Worm (Caenorhabditis elegans) whole organism, L4 larva: ENCODE results near the gene mls-1.
A peak's percentile ranks its signal among the peaks of the same experiment; 100 is the strongest.

Experiments
- F10B5.3 ChIP-seq: sonication (generic microtip); optimal IDR thresholded peaks from 2 replicates; lab custom pipeline; 2016; ENCODE audit warnings: mild to moderate bottlenecking, missing genetic modification characterization, missing compliant biosample characterization
- R02D3.7 ChIP-seq: fragments of 150-350 bp; sonication (generic microtip); optimal IDR thresholded peaks from 3 replicates; lab custom pipeline; 2014; ENCODE audit warnings: missing biosample characterization, missing genetic modification characterization
- T20F7.1 ChIP-seq: fragments of 200-800 bp; sonication (Bioruptor generic); optimal IDR thresholded peaks from 2 replicates; lab custom pipeline; 2018; ENCODE audit warnings: mild to moderate bottlenecking, missing genetic modification characterization, missing compliant biosample characterization
- T26A8.4 ChIP-seq: fragments of 200-800 bp; sonication (Bioruptor generic); IDR thresholded peaks from 2 replicates; pipeline ENCODE4 v1.3.6; 2022; ENCODE audit warnings: missing genetic modification characterization, missing compliant biosample characterization
- Y105C5A.15 ChIP-seq: fragments of 200-800 bp; sonication (Bioruptor generic); IDR thresholded peaks from 2 replicates; pipeline ENCODE4 v1.3.6; 2022; ENCODE audit warnings: missing genetic modification characterization, missing compliant biosample characterization
- Y48G9A.11 ChIP-seq: fragments of 200-800 bp; sonication (Bioruptor generic); IDR thresholded peaks from 2 replicates; pipeline ENCODE4 v1.3.6; 2022; ENCODE audit warnings: missing genetic modification reagents, missing genetic modification characterization, missing compliant biosample characterization
- aha-1 ChIP-seq: fragments of 150-350 bp; peaks from one replicate; lab custom pipeline; 2014; ENCODE audit warnings: missing biosample characterization, missing genetic modification characterization
- ama-1 ChIP-seq: fragments of 150-350 bp; optimal IDR thresholded peaks from 2 replicates; lab custom pipeline; 2014; ENCODE audit warnings: inconsistent platforms, mixed read lengths
- arid-1 ChIP-seq: fragments of 200-800 bp; sonication (Bioruptor generic); conservative IDR thresholded peaks from 2 replicates; pipeline ENCODE4 v1.3.6; 2022; ENCODE audit warnings: missing genetic modification reagents, missing genetic modification characterization, missing compliant biosample characterization
- ceh-20 ChIP-seq: fragments of 200-800 bp; sonication (Bioruptor generic); IDR thresholded peaks from 2 replicates; pipeline ENCODE4 v1.3.6; 2022; ENCODE audit warnings: missing genetic modification reagents, missing genetic modification characterization, missing compliant biosample characterization
- ceh-32 ChIP-seq: sonication (generic microtip); optimal IDR thresholded peaks from 2 replicates; lab custom pipeline; 2016; ENCODE audit warnings: mild to moderate bottlenecking, missing genetic modification characterization, missing compliant biosample characterization; ENCODE audit not compliant: poor library complexity
- ceh-44 ChIP-seq: fragments of 200-800 bp; sonication (Bioruptor generic); IDR thresholded peaks from 2 replicates; pipeline ENCODE4 v1.3.6; 2022; ENCODE audit warnings: missing genetic modification reagents, missing genetic modification characterization, missing compliant biosample characterization
- daf-16 ChIP-seq, 3 experiments: sonication (generic microtip); optimal IDR thresholded peaks; 2 replicates each; lab custom pipeline; 2016 to 2017; ENCODE audit warnings: missing genetic modification characterization in 3 of 3, missing genetic modification reagents in 3 of 3, mild to moderate bottlenecking in 2 of 3, missing compliant biosample characterization in 2 of 3, missing biosample characterization in 1 of 3, moderate library complexity in 1 of 3
- dmd-6 ChIP-seq: fragments of 200-800 bp; sonication (Bioruptor generic); IDR thresholded peaks from 2 replicates; pipeline ENCODE4 v1.3.6; 2022; ENCODE audit warnings: missing genetic modification reagents, missing genetic modification characterization, missing compliant biosample characterization
- dpl-1 ChIP-seq: fragments of 150-350 bp; optimal IDR thresholded peaks from 2 replicates; lab custom pipeline; 2014; ENCODE audit warnings: missing biosample characterization, missing genetic modification reagents, missing genetic modification characterization
- dve-1 ChIP-seq: sonication (generic microtip); optimal IDR thresholded peaks from 2 replicates; lab custom pipeline; 2017; ENCODE audit warnings: antibody characterized with exemption, mild to moderate bottlenecking, missing genetic modification characterization, missing compliant biosample characterization; ENCODE audit not compliant: insufficient read depth
- egl-27 ChIP-seq: sonication (generic microtip); optimal IDR thresholded peaks from 3 replicates; lab custom pipeline; 2017; ENCODE audit warnings: missing biosample characterization, missing genetic modification reagents, missing genetic modification characterization
- fkh-10 ChIP-seq: fragments of 150-350 bp; optimal IDR thresholded peaks from 2 replicates; lab custom pipeline; 2014; ENCODE audit warnings: missing biosample characterization, missing genetic modification reagents, missing genetic modification characterization
- hif-1 ChIP-seq, 2 experiments: sonication (generic microtip); optimal IDR thresholded peaks; 2 replicates each; lab custom pipeline; 2016 to 2017; ENCODE audit warnings: missing compliant biosample characterization in 2 of 2, missing genetic modification characterization in 2 of 2, missing genetic modification reagents in 2 of 2, missing genotype in 2 of 2, mild to moderate bottlenecking in 1 of 2
- hlh-11 ChIP-seq: fragments of 200-800 bp; sonication (Bioruptor generic); optimal IDR thresholded peaks from 2 replicates; lab custom pipeline; 2018; ENCODE audit warnings: mild to moderate bottlenecking, missing genetic modification characterization, missing compliant biosample characterization
- hlh-30 ChIP-seq: sonication (generic microtip); optimal IDR thresholded peaks from 2 replicates; lab custom pipeline; 2017; ENCODE audit warnings: antibody characterized with exemption, mild to moderate bottlenecking, missing genetic modification characterization, missing compliant biosample characterization; ENCODE audit not compliant: insufficient read depth
- hmg-1.1 ChIP-seq: fragments of 200-800 bp; sonication (Bioruptor generic); IDR thresholded peaks from 2 replicates; pipeline ENCODE4 v1.3.6; 2022; ENCODE audit warnings: missing genetic modification reagents, missing genetic modification characterization, missing compliant biosample characterization
- lin-1 ChIP-seq: fragments of 200-800 bp; sonication (Bioruptor generic); IDR thresholded peaks from 2 replicates; pipeline ENCODE4 v1.3.6; 2022; ENCODE audit warnings: missing genetic modification reagents, missing genetic modification characterization, missing compliant biosample characterization
- lin-13 ChIP-seq: fragments of 150-350 bp; optimal IDR thresholded peaks from 2 replicates; lab custom pipeline; 2014; ENCODE audit warnings: missing biosample characterization, missing genetic modification reagents, missing genetic modification characterization
- lin-15B ChIP-seq: fragments of 150-350 bp; sonication (generic microtip); optimal IDR thresholded peaks from 3 replicates; lab custom pipeline; 2014; ENCODE audit warnings: missing biosample characterization, missing genetic modification characterization
- lin-38 ChIP-seq: fragments of 200-800 bp; sonication (Bioruptor generic); IDR thresholded peaks from 2 replicates; pipeline ENCODE4 v1.3.6; 2022; ENCODE audit warnings: missing genetic modification reagents, missing genetic modification characterization, missing compliant biosample characterization
- lsy-2 ChIP-seq, 2 experiments: fragments of 150-350 bp in 1 of 2; sonication (generic microtip) in 1 of 2; optimal IDR thresholded peaks; 2 replicates each; lab custom pipeline; 2014 to 2017; ENCODE audit warnings: missing biosample characterization in 2 of 2, missing genetic modification characterization in 2 of 2
- madf-5 ChIP-seq, 2 experiments: fragments of 200-800 bp; sonication (Bioruptor generic); IDR thresholded peaks; 2 replicates each; pipeline ENCODE4 v1.3.6; 2022; ENCODE audit warnings: missing compliant biosample characterization in 2 of 2, missing genetic modification characterization in 2 of 2
- mep-1 ChIP-seq: fragments of 150-350 bp; sonication (generic microtip); optimal IDR thresholded peaks from 3 replicates; lab custom pipeline; 2014; ENCODE audit warnings: missing biosample characterization, missing genetic modification characterization
- mes-2 ChIP-seq: sonication (generic microtip); optimal IDR thresholded peaks from 2 replicates; lab custom pipeline; 2016; ENCODE audit warnings: missing genotype, mild to moderate bottlenecking, missing genetic modification characterization, missing compliant biosample characterization; ENCODE audit not compliant: poor library complexity, severe bottlenecking
- mxl-2 ChIP-seq: fragments of 200-800 bp; sonication (Bioruptor generic); conservative IDR thresholded peaks from 2 replicates; pipeline ENCODE4 v1.3.6; 2022; ENCODE audit warnings: missing genetic modification reagents, missing genetic modification characterization, missing compliant biosample characterization
- mxl-3 ChIP-seq: fragments of 200-800 bp; sonication (Bioruptor generic); optimal IDR thresholded peaks from 2 replicates; lab custom pipeline; 2018; ENCODE audit warnings: mild to moderate bottlenecking, missing genetic modification characterization, missing compliant biosample characterization
- nhr-10 ChIP-seq: fragments of 150-350 bp; optimal IDR thresholded peaks from 2 replicates; lab custom pipeline; 2014; ENCODE audit warnings: missing biosample characterization, missing genetic modification characterization
- nhr-102 ChIP-seq: sonication (generic microtip); optimal IDR thresholded peaks from 2 replicates; lab custom pipeline; 2016; ENCODE audit warnings: mild to moderate bottlenecking, missing genetic modification characterization, moderate library complexity, missing compliant biosample characterization
- nhr-11 ChIP-seq: fragments of 150-350 bp; optimal IDR thresholded peaks from 2 replicates; lab custom pipeline; 2014; ENCODE audit warnings: missing biosample characterization, missing genetic modification characterization
- nhr-25 ChIP-seq: sonication (generic microtip); optimal IDR thresholded peaks from 2 replicates; lab custom pipeline; 2017; ENCODE audit warnings: missing genetic modification characterization, mild to moderate bottlenecking, missing compliant biosample characterization, antibody characterized with exemption, moderate library complexity, borderline replicate concordance; ENCODE audit not compliant: insufficient read depth
- nhr-42 ChIP-seq: fragments of 200-800 bp; sonication (Bioruptor generic); IDR thresholded peaks from 2 replicates; pipeline ENCODE4 v1.3.6; 2022; ENCODE audit warnings: missing genetic modification characterization, missing compliant biosample characterization
- nhr-6 ChIP-seq: fragments of 150-350 bp; optimal IDR thresholded peaks from 2 replicates; lab custom pipeline; 2014; ENCODE audit warnings: missing biosample characterization, missing genetic modification characterization
- nhr-76 ChIP-seq: fragments of 150-350 bp; optimal IDR thresholded peaks from 2 replicates; lab custom pipeline; 2014; ENCODE audit warnings: missing biosample characterization, missing genetic modification characterization
- pha-4 ChIP-seq, 2 experiments: fragments of 150-350 bp in 1 of 2; fragments of 200-800 bp in 1 of 2; sonication (Bioruptor generic) in 1 of 2; IDR thresholded peaks in 1 of 2; optimal IDR thresholded peaks in 1 of 2; 2 replicates each; pipeline versions ENCODE4 v1.3.6 to Lab custom; 2014 to 2022; ENCODE audit warnings: missing genetic modification characterization in 2 of 2, missing genetic modification reagents in 2 of 2, missing biosample characterization in 1 of 2, missing compliant biosample characterization in 1 of 2
- php-3 ChIP-seq: fragments of 200-800 bp; sonication (Bioruptor generic); IDR thresholded peaks from 2 replicates; pipeline ENCODE4 v1.3.6; 2022; ENCODE audit warnings: missing genetic modification reagents, missing genetic modification characterization, missing compliant biosample characterization
- pqm-1 ChIP-seq: sonication (generic microtip); optimal IDR thresholded peaks from 2 replicates; lab custom pipeline; 2017; ENCODE audit warnings: missing biosample characterization, missing genetic modification characterization
- set-16 ChIP-seq: fragments of 200-800 bp; sonication (Bioruptor generic); IDR thresholded peaks from 2 replicates; pipeline ENCODE4 v1.3.6; 2022; ENCODE audit warnings: missing genetic modification reagents, missing genetic modification characterization, missing compliant biosample characterization
- skn-1 ChIP-seq: fragments of 150-350 bp; optimal IDR thresholded peaks from 2 replicates; lab custom pipeline; 2014; ENCODE audit warnings: missing biosample characterization, missing genetic modification characterization
- spr-1 ChIP-seq: sonication (generic microtip); optimal IDR thresholded peaks from 2 replicates; lab custom pipeline; 2016; ENCODE audit warnings: mild to moderate bottlenecking, missing genetic modification characterization, missing compliant biosample characterization
- tag-97 ChIP-seq: fragments of 200-800 bp; sonication (Bioruptor generic); IDR thresholded peaks from 2 replicates; pipeline ENCODE4 v1.3.6; 2022; ENCODE audit warnings: missing genetic modification characterization, missing compliant biosample characterization
- unc-130 ChIP-seq: sonication (generic microtip); optimal IDR thresholded peaks from 2 replicates; lab custom pipeline; 2016; ENCODE audit warnings: missing genetic modification reagents, missing genetic modification characterization, missing compliant biosample characterization
- zag-1 ChIP-seq: fragments of 150-350 bp; optimal IDR thresholded peaks from 2 replicates; lab custom pipeline; 2014; ENCODE audit warnings: missing biosample characterization, missing genetic modification characterization

Gene mls-1

ce11 chrIII:7498346-7498745, 38.2 kb downstream of the mls-1 start (continued):
- TF ChIP-seq nhr-25 (tag; lab: Kevin White, UChicago) (peak; percentile 29), lin-13 (GFP tag; lab: Kevin White, UChicago) (peak; percentile 98), ceh-20 (GFP tag; lab: Robert Waterston, UW) (peak; percentile 79; the same call in 1 of the 2 replicates), mep-1 (tag; lab: Kevin White, UChicago) (peak; percentile 96), T26A8.4 (peak; percentile 70), skn-1 (no peak), ceh-44 (GFP tag; lab: Robert Waterston, UW) (0 out of 2 replicates have a peak, but pooled peaks have one; percentile 17), hmg-1.1 (peak; percentile 86), spr-1 (tag; lab: Kevin White, UChicago) (peak; percentile 66), nhr-6 (tag; lab: Kevin White, UChicago) (peak; percentile 45), Y48G9A.11 (GFP tag; lab: Robert Waterston, UW) (no peak), mxl-2 (0 out of 2 replicates have a peak, but pooled peaks have one; percentile 25), mxl-3 (peak; percentile 99), lsy-2 (tag; optimal IDR thresholded peaks at IDR 0.05; lab: Kevin White, UChicago) (peak; percentile 63 to 91), tag-97 (GFP tag; lab: Robert Waterston, UW) (no peak), unc-130 (peak; percentile 48), nhr-11 (peak; percentile 86), madf-5 (GFP tag; IDR thresholded peaks at IDR 0.05; lab: Robert Waterston, UW) (no peak), arid-1 (GFP tag; lab: Robert Waterston, UW) (0 out of 2 replicates have a peak, but pooled peaks have one; percentile 55), zag-1 (peak; percentile 12), F10B5.3 (no peak), fkh-10 (GFP tag; lab: Kevin White, UChicago) (peak; percentile 91), dmd-6 (GFP tag; lab: Robert Waterston, UW) (peak; percentile 91), nhr-76 (tag; lab: Kevin White, UChicago) (no peak), mes-2 (peak; percentile 82), Y105C5A.15 (GFP tag; lab: Robert Waterston, UW) (0 out of 2 replicates have a peak, but pooled peaks have one; percentile 20), lin-38 (GFP tag; lab: Robert Waterston, UW) (peak; percentile 80), aha-1 (peak; percentile 67), T20F7.1 (peak; percentile 87), dpl-1 (peak; percentile 96), dve-1 (tag; lab: Kevin White, UChicago) (peak; percentile 89), R02D3.7 (tag; lab: Kevin White, UChicago) (no peak), hif-1 (tag; optimal IDR thresholded peaks at IDR 0.05; lab: Kevin White, UChicago) (peak in 1 of 2 experiments; percentile 66), pqm-1 (peak; percentile 94), nhr-10 (peak; percentile 0), ceh-32 (tag; lab: Kevin White, UChicago) (no peak), ama-1 (lab: Kevin White, UChicago) (peak; percentile 49), nhr-42 (GFP tag; lab: Robert Waterston, UW) (0 out of 2 replicates have a peak, but pooled peaks have one; percentile 23), lin-1 (GFP tag; lab: Robert Waterston, UW) (peak; percentile 70), pha-4 (GFP tag; IDR thresholded peaks at IDR 0.05; lab: Robert Waterston, UW) (peak; percentile 59), pha-4 (tag; optimal IDR thresholded peaks at IDR 0.05; lab: Kevin White, UChicago) (no peak), lin-15B (tag; lab: Kevin White, UChicago) (peak; percentile 78), hlh-30 (tag; lab: Kevin White, UChicago) (peak; percentile 83), egl-27 (tag; lab: Kevin White, UChicago) (no peak), nhr-102 (tag; lab: Kevin White, UChicago) (peak; percentile 64), daf-16 (GFP tag; optimal IDR thresholded peaks at IDR 0.05; lab: Kevin White, UChicago) (peak; percentile 40 to 61), daf-16 (tag; optimal IDR thresholded peaks at IDR 0.05; lab: Kevin White, UChicago) (peak; percentile 63), php-3 (GFP tag; lab: Robert Waterston, UW) (peak; percentile 64; the same call in 1 of the 2 replicates), hlh-11 (tag; lab: Kevin White, UChicago) (peak; percentile 96), set-16 (peak; percentile 50; the same call in 1 of the 2 replicates)
